Worm (Caenorhabditis elegans) whole organism, mixed stage, embryonic: ENCODE results near the gene C03A7.13.

Source experiments
- M03D4.4 ChIP-seq: sonication (generic microtip); optimal IDR thresholded peaks from 2 replicates; lab custom pipeline; 2017; ENCODE audit warnings: mild to moderate bottlenecking, missing genetic modification characterization, missing compliant biosample characterization
- bed-3 ChIP-seq: fragments of 200-800 bp; sonication (Bioruptor generic); optimal IDR thresholded peaks from 3 replicates; lab custom pipeline; 2018; ENCODE audit warnings: mild to moderate bottlenecking, missing genetic modification characterization, moderate library complexity, missing compliant biosample characterization
- blmp-1 ChIP-seq: fragments of 150-350 bp; optimal IDR thresholded peaks from 2 replicates; lab custom pipeline; 2014; ENCODE audit warnings: missing biosample characterization, missing genetic modification characterization
- ceh-39 ChIP-seq: fragments of 150-350 bp; optimal IDR thresholded peaks from 2 replicates; lab custom pipeline; 2014; ENCODE audit warnings: missing biosample characterization, missing genetic modification characterization
- ceh-43 ChIP-seq: fragments of 200-800 bp; sonication (Bioruptor generic); optimal IDR thresholded peaks from 2 replicates; lab custom pipeline; 2018; ENCODE audit warnings: mild to moderate bottlenecking, missing genetic modification characterization, moderate library complexity, missing compliant biosample characterization
- ceh-83 ChIP-seq: fragments of 200-800 bp; sonication (Bioruptor generic); optimal IDR thresholded peaks from 2 replicates; lab custom pipeline; 2018; ENCODE audit warnings: mild to moderate bottlenecking, missing genetic modification characterization, missing compliant biosample characterization
- ces-1 ChIP-seq: fragments of 150-350 bp; optimal IDR thresholded peaks from 2 replicates; lab custom pipeline; 2014; ENCODE audit warnings: missing biosample characterization, missing genetic modification reagents, missing genetic modification characterization
- cnd-1 ChIP-seq: fragments of 200-800 bp; sonication (Bioruptor generic); optimal IDR thresholded peaks from 2 replicates; lab custom pipeline; 2018; ENCODE audit warnings: mild to moderate bottlenecking, missing genetic modification characterization, missing compliant biosample characterization
- drap-1 ChIP-seq: fragments of 200-800 bp; sonication (Bioruptor generic); optimal IDR thresholded peaks from 3 replicates; lab custom pipeline; 2018; ENCODE audit warnings: mild to moderate bottlenecking, missing genetic modification characterization, missing compliant biosample characterization
- elt-1 ChIP-seq: sonication (generic microtip); optimal IDR thresholded peaks from 2 replicates; lab custom pipeline; 2017; ENCODE audit warnings: missing genetic modification characterization, mild to moderate bottlenecking, missing compliant biosample characterization, antibody characterized with exemption, moderate library complexity, borderline replicate concordance; ENCODE audit not compliant: insufficient read depth
- elt-3 ChIP-seq: fragments of 150-350 bp; optimal IDR thresholded peaks from 2 replicates; lab custom pipeline; 2014; ENCODE audit warnings: missing biosample characterization, missing genetic modification characterization
- flh-1 ChIP-seq: fragments of 200-800 bp; sonication (Bioruptor generic); optimal IDR thresholded peaks from 2 replicates; lab custom pipeline; 2018; ENCODE audit warnings: mild to moderate bottlenecking, missing genetic modification characterization, moderate library complexity, missing compliant biosample characterization
- ham-2 ChIP-seq: fragments of 200-800 bp; sonication (Bioruptor generic); optimal IDR thresholded peaks from 2 replicates; lab custom pipeline; 2018; ENCODE audit warnings: mild to moderate bottlenecking, missing genetic modification characterization, missing compliant biosample characterization
- hlh-1 ChIP-seq: fragments of 150-350 bp; optimal IDR thresholded peaks from 2 replicates; lab custom pipeline; 2014; ENCODE audit warnings: missing biosample characterization, missing genetic modification reagents, missing genetic modification characterization
- lin-13 ChIP-seq: fragments of 150-350 bp; optimal IDR thresholded peaks from 2 replicates; lab custom pipeline; 2014; ENCODE audit warnings: missing biosample characterization, missing genetic modification characterization
- lin-32 ChIP-seq: fragments of 200-800 bp; sonication (Bioruptor generic); optimal IDR thresholded peaks from 2 replicates; lab custom pipeline; 2018; ENCODE audit warnings: mild to moderate bottlenecking, missing genetic modification characterization, missing compliant biosample characterization
- lsy-2 ChIP-seq: fragments of 150-350 bp; optimal IDR thresholded peaks from 2 replicates; lab custom pipeline; 2014; ENCODE audit warnings: missing biosample characterization, missing genetic modification characterization
- mab-5 ChIP-seq: fragments of 150-350 bp; optimal IDR thresholded peaks from 2 replicates; lab custom pipeline; 2014; ENCODE audit warnings: missing biosample characterization, missing genetic modification characterization
- mep-1 ChIP-seq: fragments of 150-350 bp; optimal IDR thresholded peaks from 2 replicates; lab custom pipeline; 2017; ENCODE audit warnings: missing biosample characterization, missing genetic modification reagents, missing genetic modification characterization, inconsistent platforms
- mls-2 ChIP-seq: sonication (generic microtip); optimal IDR thresholded peaks from 2 replicates; lab custom pipeline; 2016; ENCODE audit warnings: mild to moderate bottlenecking, missing genetic modification characterization, moderate library complexity, missing compliant biosample characterization
- nhr-12 ChIP-seq: fragments of 150-350 bp; optimal IDR thresholded peaks from 2 replicates; lab custom pipeline; 2014; ENCODE audit warnings: missing biosample characterization, missing genetic modification characterization
- nhr-2 ChIP-seq: fragments of 150-350 bp; optimal IDR thresholded peaks from 2 replicates; lab custom pipeline; 2014; ENCODE audit warnings: missing biosample characterization, missing genetic modification characterization
- nhr-237 ChIP-seq: fragments of 150-350 bp; optimal IDR thresholded peaks from 2 replicates; lab custom pipeline; 2014; ENCODE audit warnings: missing biosample characterization, missing genetic modification characterization
- nhr-76 ChIP-seq: sonication (generic microtip); optimal IDR thresholded peaks from 2 replicates; lab custom pipeline; 2017; ENCODE audit warnings: missing biosample characterization, missing genetic modification characterization
- pha-4 ChIP-seq: fragments of 150-350 bp; optimal IDR thresholded peaks from 2 replicates; lab custom pipeline; 2018; ENCODE audit warnings: missing biosample characterization, missing genetic modification reagents, missing genetic modification characterization
- sem-2 ChIP-seq: fragments of 200-800 bp; sonication (Bioruptor generic); optimal IDR thresholded peaks from 2 replicates; lab custom pipeline; 2018; ENCODE audit warnings: mild to moderate bottlenecking, missing genetic modification characterization, missing compliant biosample characterization
- snpc-4 ChIP-seq: fragments of 150-350 bp; optimal IDR thresholded peaks from 2 replicates; lab custom pipeline; 2014; ENCODE audit warnings: missing biosample characterization, missing genetic modification characterization
- sptf-1 ChIP-seq: sonication (generic microtip); optimal IDR thresholded peaks from 2 replicates; lab custom pipeline; 2017; ENCODE audit warnings: mild to moderate bottlenecking, missing genetic modification characterization, moderate library complexity, missing compliant biosample characterization
- tbx-8 ChIP-seq: fragments of 200-800 bp; sonication (Bioruptor generic); optimal IDR thresholded peaks from 2 replicates; lab custom pipeline; 2018; ENCODE audit warnings: mild to moderate bottlenecking, missing genetic modification characterization, moderate library complexity, missing compliant biosample characterization
- unc-120 ChIP-seq: sonication (generic microtip); optimal IDR thresholded peaks from 2 replicates; lab custom pipeline; 2017; ENCODE audit warnings: missing genetic modification characterization, missing compliant biosample characterization; ENCODE audit not compliant: poor library complexity, severe bottlenecking
- unc-39 ChIP-seq: fragments of 150-350 bp; optimal IDR thresholded peaks from 2 replicates; lab custom pipeline; 2014; ENCODE audit warnings: missing biosample characterization, missing genetic modification characterization
- unc-62 ChIP-seq: fragments of 150-350 bp; optimal IDR thresholded peaks from 2 replicates; lab custom pipeline; 2014; ENCODE audit warnings: missing biosample characterization, missing genetic modification reagents, missing genetic modification characterization
- zip-8 ChIP-seq: fragments of 150-350 bp; optimal IDR thresholded peaks from 2 replicates; lab custom pipeline; 2014; ENCODE audit warnings: missing biosample characterization, missing genetic modification characterization
- ztf-11 ChIP-seq: fragments of 150-350 bp; optimal IDR thresholded peaks from 2 replicates; lab custom pipeline; 2014; ENCODE audit warnings: missing biosample characterization, missing genetic modification characterization

Gene C03A7.13

ce11 chrV:5169586-5169985, 22.8 kb downstream of the C03A7.13 start, which contains the start of gene srt-64:
Gene srt-64 (minus strand): TSS chrV:5169686.
- TF ChIP-seq elt-1 (tag; lab: Kevin White, UChicago), result no peak
- TF ChIP-seq sem-2 (GFP tag; lab: Kevin White, UChicago), result no peak
- no peak for TF ChIP-seq ceh-83 (GFP tag; lab: Kevin White, UChicago)
- no peak for TF ChIP-seq mep-1 (tag; lab: Kevin White, UChicago)
- TF ChIP-seq mab-5 (tag; lab: Kevin White, UChicago), result no peak
- TF ChIP-seq unc-62, result no peak
- TF ChIP-seq mls-2 (tag; lab: Kevin White, UChicago), result no peak
- no peak for TF ChIP-seq lsy-2 (tag; lab: Kevin White, UChicago)
- no peak for TF ChIP-seq bed-3 (GFP tag; lab: Kevin White, UChicago)
- no peak for TF ChIP-seq nhr-2
- no peak for TF ChIP-seq ham-2 (GFP tag; lab: Kevin White, UChicago)
- TF ChIP-seq, all 35 proteins: peak for 0

DNA sequence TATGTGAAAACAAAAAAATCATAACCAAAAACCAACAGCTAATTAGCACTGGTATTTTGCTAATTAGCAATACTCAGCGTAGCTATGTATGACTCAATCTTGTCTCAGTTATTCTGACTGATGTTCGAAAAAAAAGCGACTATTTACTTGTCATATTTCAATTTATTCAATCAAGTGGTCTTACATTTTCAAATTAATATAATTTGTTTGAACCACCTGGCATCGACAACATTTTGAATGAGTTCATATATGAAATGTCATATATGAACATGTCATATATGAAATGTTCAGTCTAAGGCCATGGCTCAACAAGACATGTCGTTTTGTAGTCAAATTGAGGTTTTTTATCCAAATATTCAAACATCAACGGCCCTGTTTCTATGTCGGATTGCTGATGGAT, 26.9 kb downstream of the C03A7.13 start, which contains the start of gene srw-140:
srw-140 (plus strand) TSS at position 301 of the 400 bp plus-strand sequence.
- TF ChIP-seq ces-1 (GFP tag; lab: Kevin White, UChicago), result no peak
- TF ChIP-seq unc-62, result no peak
- TF ChIP-seq snpc-4 (tag; lab: Kevin White, UChicago), result no peak
- no peak for TF ChIP-seq pha-4 (tag; lab: Kevin White, UChicago)
- no peak for TF ChIP-seq elt-1 (tag; lab: Kevin White, UChicago)
- TF ChIP-seq mls-2 (tag; lab: Kevin White, UChicago), result no peak
- no peak for TF ChIP-seq bed-3 (GFP tag; lab: Kevin White, UChicago)
- TF ChIP-seq nhr-12, result no peak
- TF ChIP-seq ceh-39 (tag; lab: Kevin White, UChicago), result no peak
- TF ChIP-seq mab-5 (tag; lab: Kevin White, UChicago), result no peak
- no peak for TF ChIP-seq hlh-1 (tag; lab: Kevin White, UChicago)
- no peak for TF ChIP-seq lsy-2 (tag; lab: Kevin White, UChicago)
- TF ChIP-seq ceh-43 (GFP tag; lab: Kevin White, UChicago), result no peak
- TF ChIP-seq lin-32 (GFP tag; lab: Kevin White, UChicago), result no peak
- TF ChIP-seq ztf-11 (tag; lab: Kevin White, UChicago), result no peak
- TF ChIP-seq nhr-76 (tag; lab: Kevin White, UChicago), result no peak
- TF ChIP-seq sem-2 (GFP tag; lab: Kevin White, UChicago), result no peak
- TF ChIP-seq cnd-1, result no peak

DNA sequence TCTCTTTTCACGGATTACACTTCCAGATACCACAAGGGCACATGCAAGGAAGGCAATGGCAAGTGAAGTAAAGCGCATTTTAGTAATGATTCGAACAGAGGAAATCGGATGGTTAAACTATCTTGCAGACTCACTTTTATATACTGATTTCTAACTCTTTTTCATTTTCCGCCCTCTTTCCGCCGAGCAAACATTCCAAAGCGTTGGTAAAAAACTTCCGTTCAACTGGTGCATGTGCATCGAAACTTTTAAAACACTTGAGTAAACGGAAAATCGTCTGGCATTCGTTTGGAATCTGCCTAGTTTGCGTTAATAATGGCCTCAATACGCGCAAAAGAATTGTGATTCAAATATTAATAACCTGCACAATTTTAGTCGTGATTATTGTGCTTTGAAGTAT, 27.7 kb downstream of the C03A7.13 start, which contains the start of gene abu-7:
abu-7 (minus strand) TSS at position 101 of the 400 bp plus-strand sequence.
- TF ChIP-seq mab-5 (tag; lab: Kevin White, UChicago) (no peak), M03D4.4 (tag; lab: Kevin White, UChicago) (no peak), elt-3 (tag; lab: Kevin White, UChicago) (no peak), sem-2 (GFP tag; lab: Kevin White, UChicago) (no peak), drap-1 (GFP tag; lab: Kevin White, UChicago) (no peak), unc-39 (tag; lab: Kevin White, UChicago) (no peak), ceh-43 (GFP tag; lab: Kevin White, UChicago) (no peak), hlh-1 (tag; lab: Kevin White, UChicago) (no peak), blmp-1 (no peak), ham-2 (GFP tag; lab: Kevin White, UChicago) (no peak), lsy-2 (tag; lab: Kevin White, UChicago) (no peak), tbx-8 (no peak), nhr-2 (no peak), sptf-1 (no peak), pha-4 (tag; lab: Kevin White, UChicago) (no peak), lin-13 (tag; lab: Kevin White, UChicago) (no peak)

- TF ChIP-seq drap-1 (GFP tag; lab: Kevin White, UChicago) (no peak), elt-1 (tag; lab: Kevin White, UChicago) (no peak), lsy-2 (tag; lab: Kevin White, UChicago) (no peak)
Measured at ce11 chrV:5161792-5162191, 30.6 kb downstream of the C03A7.13 start, which contains the start of gene abu-6. Gene abu-6 (minus strand): TSS chrV:5161892.

DNA sequence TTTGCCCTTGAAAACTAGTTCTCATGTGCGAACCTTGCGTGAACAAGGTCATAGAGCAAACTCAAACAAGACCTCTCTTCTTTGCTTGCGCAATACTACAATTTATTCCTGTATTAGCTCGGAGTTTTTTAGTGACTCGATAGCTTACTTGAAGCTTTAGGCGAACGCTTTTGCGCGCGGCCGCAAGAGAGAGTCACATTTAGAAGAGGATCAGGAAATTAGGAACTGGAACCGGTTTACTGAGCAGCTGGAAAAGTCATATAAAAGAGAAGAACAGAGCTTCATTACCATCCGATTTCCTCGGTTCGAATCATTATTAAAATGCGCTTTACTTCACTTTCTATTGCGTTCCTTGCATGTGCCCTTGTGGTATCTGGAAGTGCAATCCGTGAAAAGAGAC, 34.0 kb downstream of the C03A7.13 start, which contains the start of gene abu-15:
abu-15 (plus strand) TSS at position 301 of the 400 bp plus-strand sequence.
- TF ChIP-seq bed-3 (GFP tag; lab: Kevin White, UChicago), result no peak
- no peak for TF ChIP-seq nhr-237 (tag; lab: Kevin White, UChicago)
- TF ChIP-seq lin-32 (GFP tag; lab: Kevin White, UChicago), result no peak
- TF ChIP-seq flh-1 (GFP tag; lab: Kevin White, UChicago), result no peak
- TF ChIP-seq zip-8, result no peak
- no peak for TF ChIP-seq mab-5 (tag; lab: Kevin White, UChicago)
- TF ChIP-seq ham-2 (GFP tag; lab: Kevin White, UChicago), result no peak
- TF ChIP-seq ces-1 (GFP tag; lab: Kevin White, UChicago), result no peak
- TF ChIP-seq lsy-2 (tag; lab: Kevin White, UChicago), result no peak
- no peak for TF ChIP-seq mls-2 (tag; lab: Kevin White, UChicago)
- no peak for TF ChIP-seq unc-120
- TF ChIP-seq drap-1 (GFP tag; lab: Kevin White, UChicago), result no peak
